Fruit fly (Drosophila melanogaster): ENCODE results near the gene CG11226.

The CG11226 gene

dm6 chr3L:22864254-22865060 is 27.6 kb downstream of the CG11226 start, which contains the start of gene CG33170 (continued):
- TF ChIP-seq exex (tag; optimal IDR thresholded peaks at IDR 0.05) (peak; percentile 15), bigmax (GFP tag; optimal IDR thresholded peaks at IDR 0.05) (peak; percentile 48), CG8359 (GFP tag; optimal IDR thresholded peaks at IDR 0.05; ENCODE audit: borderline replicate concordance) (no peak), CG10959 (GFP tag; IDR thresholded peaks at IDR 0.05) (no peak), phol (tag; optimal IDR thresholded peaks at IDR 0.05) (peak; percentile 9), stwl (tag; optimal IDR thresholded peaks at IDR 0.05) (peak; percentile 11), dpn (GFP tag; optimal IDR thresholded peaks at IDR 0.05) (no peak), CG4707 (GFP tag; optimal IDR thresholded peaks at IDR 0.05) (peak; percentile 61), chinmo (GFP tag; IDR thresholded peaks at IDR 0.05; ENCODE audit: partially characterized antibody) (0 out of 4 replicates have a peak, but pooled peaks have one; percentile 29), Doc2 (GFP tag; IDR thresholded peaks at IDR 0.05) (no peak), hth (optimal IDR thresholded peaks at IDR 0.05) (no peak), CoRest (tag; optimal IDR thresholded peaks at IDR 0.05) (no peak), Ets65A (GFP tag) (peak; percentile 82), pros (GFP tag; optimal IDR thresholded peaks at IDR 0.05) (peak; percentile 31), ftz-f1 (GFP tag; optimal IDR thresholded peaks at IDR 0.05) (no peak), croc (GFP tag; conservative IDR thresholded peaks at IDR 0.05) (no peak), CG1233 (GFP tag; optimal IDR thresholded peaks at IDR 0.05) (peak; percentile 9), HLH4C (GFP tag; IDR thresholded peaks at IDR 0.05; ENCODE audit: partially characterized antibody) (0 out of 3 replicates have a peak, but pooled peaks have one; percentile 36), nau (GFP tag; optimal IDR thresholded peaks at IDR 0.05) (peak; percentile 8), Deaf1 (tag; optimal IDR thresholded peaks at IDR 0.05) (peak; percentile 93), CG17186 (GFP tag; optimal IDR thresholded peaks at IDR 0.05) (no peak), CG10267 (tag; optimal IDR thresholded peaks at IDR 0.05) (peak; percentile 47), Camta (GFP tag; optimal IDR thresholded peaks at IDR 0.05) (no peak)

- peak; percentile 56 for TF ChIP-seq sens (GFP tag)
- TF ChIP-seq klu (GFP tag; IDR thresholded peaks at IDR 0.05): 0 out of 2 replicates have a peak, but pooled peaks have one; percentile 18
- peak; percentile 28 for TF ChIP-seq CG2116 (GFP tag; optimal IDR thresholded peaks at IDR 0.05)
- 0 out of 2 replicates have a peak, but pooled peaks have one; percentile 15 for TF ChIP-seq ssp (GFP tag; IDR thresholded peaks at IDR 0.05)
- TF ChIP-seq CG16863 (GFP tag; optimal IDR thresholded peaks at IDR 0.05): peak; percentile 27
- peak; percentile 78 for TF ChIP-seq CG30403 (GFP tag; optimal IDR thresholded peaks at IDR 0.05)
- peak; percentile 60 for TF ChIP-seq Xbp1 (GFP tag; optimal IDR thresholded peaks at IDR 0.05)
- TF ChIP-seq CG2712 (tag; optimal IDR thresholded peaks at IDR 0.05): peak; percentile 79
- TF ChIP-seq Adf1 (GFP tag; IDR thresholded peaks at IDR 0.05): no peak; the same call in 1 of the 2 replicates
- TF ChIP-seq CG15269 (tag; optimal IDR thresholded peaks at IDR 0.05): peak; percentile 88
- TF ChIP-seq CG7987 (GFP tag; optimal IDR thresholded peaks at IDR 0.05): no peak
- no peak for TF ChIP-seq CG8089 (GFP tag; optimal IDR thresholded peaks at IDR 0.05)
- TF ChIP-seq CG7839 (tag; optimal IDR thresholded peaks at IDR 0.05): peak; percentile 86
- TF ChIP-seq CG10147 (GFP tag; optimal IDR thresholded peaks at IDR 0.05): peak; percentile 62
- TF ChIP-seq CG9215 (GFP tag; IDR thresholded peaks at IDR 0.05): peak; percentile 42; the same call in 1 of the 2 replicates
- TF ChIP-seq ttk (GFP tag; IDR thresholded peaks at IDR 0.05): peak; percentile 54
- no peak for TF ChIP-seq CG8478 (optimal IDR thresholded peaks at IDR 0.05)
- TF ChIP-seq HLH3B (GFP tag; IDR thresholded peaks at IDR 0.05): peak; percentile 71
- peak; percentile 71 for TF ChIP-seq stc (GFP tag; IDR thresholded peaks at IDR 0.05)
- TF ChIP-seq trem (tag; optimal IDR thresholded peaks at IDR 0.05): peak; percentile 7
- peak; percentile 32 for TF ChIP-seq cato (GFP tag; optimal IDR thresholded peaks at IDR 0.05; ENCODE audit: borderline replicate concordance)
- TF ChIP-seq Dfd (GFP tag; optimal IDR thresholded peaks at IDR 0.05): no peak
- TF ChIP-seq fd96Cb (tag; optimal IDR thresholded peaks at IDR 0.05): peak; percentile 54
- peak; percentile 66 for TF ChIP-seq al (GFP tag; IDR thresholded peaks at IDR 0.05)
- TF ChIP-seq HLHmδ (GFP tag; optimal IDR thresholded peaks at IDR 0.05): no peak
- TF ChIP-seq CG9727 (GFP tag; optimal IDR thresholded peaks at IDR 0.05): peak; percentile 21
- no peak for TF ChIP-seq gro (GFP tag; optimal IDR thresholded peaks at IDR 0.05)
Observed at dm6 chr3L:22865061-22865418, 28.2 kb downstream of the CG11226 start.

All from whole organism, embryonic.